Fruit fly (Drosophila melanogaster) whole organism, embryonic: ENCODE measurements around the gene CG7860.

Source experiments
- Aef1 ChIP-seq: fragments of 200-800 bp; sonication (Bioruptor generic); IDR thresholded peaks from 3 replicates; pipeline ENCODE4 v1.3.6; 2022; ENCODE audit warnings: missing biosample characterization, missing genetic modification characterization
- B-H2 ChIP-seq: fragments of 200-800 bp; sonication (Bioruptor generic); optimal IDR thresholded peaks from 2 replicates; lab custom pipeline; 2018; ENCODE audit warnings: missing biosample characterization, mild to moderate bottlenecking, missing genetic modification characterization
- CG10462 ChIP-seq: fragments of 200-800 bp; sonication (Bioruptor generic); optimal IDR thresholded peaks from 2 replicates; lab custom pipeline; 2016; ENCODE audit warnings: missing biosample characterization, missing genetic modification characterization
- CG10565 ChIP-seq: fragments of 200-800 bp; sonication (Bioruptor generic); optimal IDR thresholded peaks from 3 replicates; lab custom pipeline; 2016; ENCODE audit warnings: missing biosample characterization, mild to moderate bottlenecking, missing genetic modification characterization
- CG10959 ChIP-seq: fragments of 200-800 bp; sonication (Bioruptor generic); IDR thresholded peaks from 2 replicates; pipeline ENCODE4 v1.3.6; 2022; ENCODE audit warnings: missing biosample characterization, missing genetic modification characterization
- CG11398 ChIP-seq: fragments of 200-800 bp; sonication (Bioruptor generic); optimal IDR thresholded peaks from 2 replicates; lab custom pipeline; 2016; ENCODE audit warnings: missing biosample characterization, missing genetic modification characterization
- CG12104 ChIP-seq: fragments of 200-800 bp; sonication (Bioruptor generic); optimal IDR thresholded peaks from 3 replicates; lab custom pipeline; 2016; ENCODE audit warnings: missing biosample characterization, missing genetic modification characterization
- CG1647 ChIP-seq: fragments of 200-800 bp; sonication (Bioruptor generic); optimal IDR thresholded peaks from 3 replicates; lab custom pipeline; 2016; ENCODE audit warnings: missing biosample characterization, missing genetic modification characterization
- CG16815 ChIP-seq: fragments of 200-800 bp; sonication (Bioruptor generic); optimal IDR thresholded peaks from 3 replicates; lab custom pipeline; 2017; ENCODE audit warnings: missing biosample characterization, mild to moderate bottlenecking, missing genetic modification characterization
- CG17568 ChIP-seq: fragments of 200-800 bp; sonication (Bioruptor generic); optimal IDR thresholded peaks from 2 replicates; lab custom pipeline; 2018; ENCODE audit warnings: missing biosample characterization, mild to moderate bottlenecking, missing genetic modification characterization, moderate library complexity
- CG17829 ChIP-seq: fragments of 200-800 bp; optimal IDR thresholded peaks from 2 replicates; lab custom pipeline; 2019; ENCODE audit warnings: missing biosample characterization, mild to moderate bottlenecking, missing genetic modification characterization, moderate library complexity
- CG18262 ChIP-seq: fragments of 200-800 bp; optimal IDR thresholded peaks from 3 replicates; lab custom pipeline; 2019; ENCODE audit warnings: missing biosample characterization, mild to moderate bottlenecking, missing genetic modification characterization, moderate library complexity
- CG2199 ChIP-seq: fragments of 200-800 bp; sonication (Bioruptor generic); IDR thresholded peaks from 3 replicates; pipeline ENCODE4 v1.3.6; 2022; ENCODE audit warnings: missing biosample characterization, missing genetic modification characterization
- CG32532 ChIP-seq: fragments of 200-800 bp; sonication (Bioruptor generic); IDR thresholded peaks from 2 replicates; pipeline ENCODE4 v1.3.6; 2022; ENCODE audit warnings: missing biosample characterization, missing genetic modification characterization
- CG34224 ChIP-seq: fragments of 200-800 bp; sonication (Bioruptor generic); IDR thresholded peaks from 3 replicates; pipeline ENCODE4 v1.3.6; 2022; ENCODE audit warnings: missing biosample characterization, missing genetic modification characterization; ENCODE audit not compliant: partially characterized antibody
- CG6683 ChIP-seq: fragments of 200-800 bp; sonication (Bioruptor generic); optimal IDR thresholded peaks from 2 replicates; lab custom pipeline; 2017; ENCODE audit warnings: missing biosample characterization, mild to moderate bottlenecking, missing genetic modification characterization, missing genetic modification reagents
- CG8281 ChIP-seq: fragments of 200-800 bp; sonication (Bioruptor generic); optimal IDR thresholded peaks from 2 replicates; lab custom pipeline; 2018; ENCODE audit warnings: missing biosample characterization, mild to moderate bottlenecking, missing genetic modification characterization, moderate library complexity
- CG8290 ChIP-seq, 3 experiments: fragments of 200-800 bp; sonication (Bioruptor generic); optimal IDR thresholded peaks; 2 replicates each; lab custom pipeline; 2016 to 2019; ENCODE audit warnings: missing biosample characterization in 3 of 3, missing genetic modification characterization in 3 of 3, mild to moderate bottlenecking in 2 of 3, moderate library complexity in 1 of 3
- CG8388 ChIP-seq: fragments of 200-800 bp; sonication (Bioruptor generic); optimal IDR thresholded peaks from 2 replicates; lab custom pipeline; 2019; ENCODE audit warnings: missing biosample characterization, mild to moderate bottlenecking, missing genetic modification characterization, moderate library complexity
- GATAe ChIP-seq: fragments of 200-800 bp; sonication (Bioruptor generic); conservative IDR thresholded peaks from 2 replicates; pipeline ENCODE4 v1.3.6; 2022; ENCODE audit warnings: missing biosample characterization, missing genetic modification characterization
- Hr51 ChIP-seq, 2 experiments: fragments of 200-800 bp; sonication (Bioruptor generic); optimal IDR thresholded peaks; 2 replicates in 1 of 2; 3 replicates in 1 of 2; lab custom pipeline; 2016 to 2018; ENCODE audit warnings: missing biosample characterization in 2 of 2, missing genetic modification characterization in 2 of 2, mild to moderate bottlenecking in 1 of 2, moderate library complexity in 1 of 2
- Med ChIP-seq: fragments of 200-800 bp; sonication (Bioruptor generic); peaks from one replicate; lab custom pipeline; 2016; ENCODE audit warnings: missing biosample characterization, missing genetic modification characterization, mild to moderate bottlenecking, inconsistent platforms, moderate library complexity
- Nf-YA ChIP-seq: fragments of 200-800 bp; sonication (Bioruptor generic); IDR thresholded peaks from 2 replicates; pipeline ENCODE4 v1.3.6; 2022; ENCODE audit warnings: missing biosample characterization, missing genetic modification characterization
- Nf-YC ChIP-seq: fragments of 200-800 bp; optimal IDR thresholded peaks from 3 replicates; lab custom pipeline; 2019; ENCODE audit warnings: missing biosample characterization, mild to moderate bottlenecking, missing genetic modification characterization, moderate library complexity
- NfI ChIP-seq: fragments of 200-800 bp; sonication (Bioruptor generic); optimal IDR thresholded peaks from 3 replicates; lab custom pipeline; 2018; ENCODE audit warnings: missing biosample characterization, mild to moderate bottlenecking, missing genetic modification characterization, moderate library complexity
- Sry-β ChIP-seq: fragments of 200-800 bp; sonication (Bioruptor generic); optimal IDR thresholded peaks from 2 replicates; lab custom pipeline; 2018; ENCODE audit warnings: missing biosample characterization, mild to moderate bottlenecking, missing genetic modification characterization, moderate library complexity
- aop ChIP-seq: fragments of 200-800 bp; sonication (Bioruptor generic); IDR thresholded peaks from 2 replicates; pipeline ENCODE4 v1.3.6; 2022; ENCODE audit warnings: missing biosample characterization, missing genetic modification characterization
- ash1 ChIP-seq: fragments of 200-800 bp; sonication (Bioruptor generic); optimal IDR thresholded peaks from 2 replicates; lab custom pipeline; 2018; ENCODE audit warnings: missing biosample characterization, mild to moderate bottlenecking, missing genetic modification characterization
- ato ChIP-seq: fragments of 200-800 bp; sonication (Bioruptor generic); IDR thresholded peaks from 2 replicates; pipeline ENCODE4 v1.3.6; 2022; ENCODE audit warnings: missing biosample characterization, missing genetic modification characterization; ENCODE audit not compliant: partially characterized antibody
- br ChIP-seq: fragments of >200 bp; optimal IDR thresholded peaks from 2 replicates; lab custom pipeline; 2017
- chinmo ChIP-seq: fragments of 200-800 bp; sonication (Bioruptor generic); IDR thresholded peaks from 4 replicates; pipeline ENCODE4 v1.3.6; 2022; ENCODE audit warnings: missing biosample characterization, missing genetic modification characterization; ENCODE audit not compliant: partially characterized antibody
- cwo ChIP-seq: fragments of 200-800 bp; sonication (Bioruptor generic); optimal IDR thresholded peaks from 3 replicates; lab custom pipeline; 2017; ENCODE audit warnings: missing biosample characterization, missing genetic modification characterization, mild to moderate bottlenecking, moderate library complexity, missing genetic modification reagents
- dimm ChIP-seq: fragments of 200-800 bp; sonication (Bioruptor generic); IDR thresholded peaks from 2 replicates; pipeline ENCODE4 v1.3.6; 2022; ENCODE audit warnings: missing biosample characterization, missing genetic modification characterization
- dmrt99B ChIP-seq: fragments of 200-800 bp; sonication (Bioruptor generic); optimal IDR thresholded peaks from 2 replicates; lab custom pipeline; 2018; ENCODE audit warnings: missing biosample characterization, mild to moderate bottlenecking, missing genetic modification characterization, moderate library complexity
- eve ChIP-seq, 2 experiments: fragments of >200 bp; optimal IDR thresholded peaks; 2 replicates each; lab custom pipeline; 2017; ENCODE audit warnings: missing biosample characterization in 2 of 2, missing genetic modification characterization in 2 of 2
- exex ChIP-seq: fragments of 200-800 bp; sonication (Bioruptor generic); optimal IDR thresholded peaks from 4 replicates; lab custom pipeline; 2018; ENCODE audit warnings: missing biosample characterization, mild to moderate bottlenecking, missing genetic modification characterization, moderate library complexity
- fd64A ChIP-seq: fragments of 200-800 bp; sonication (Bioruptor generic); optimal IDR thresholded peaks from 3 replicates; lab custom pipeline; 2018; ENCODE audit warnings: missing biosample characterization, mild to moderate bottlenecking, missing genetic modification characterization
- fru ChIP-seq: fragments of >200 bp; optimal IDR thresholded peaks from 2 replicates; lab custom pipeline; 2017
- ftz-f1 ChIP-seq: fragments of 200-800 bp; sonication (Bioruptor generic); optimal IDR thresholded peaks from 2 replicates; lab custom pipeline; 2016; ENCODE audit warnings: missing biosample characterization, missing genetic modification characterization
- kni ChIP-seq: fragments of 200-800 bp; sonication (Bioruptor generic); optimal IDR thresholded peaks from 3 replicates; lab custom pipeline; 2017; ENCODE audit warnings: mild to moderate bottlenecking, missing biosample characterization, missing genetic modification reagents, missing genetic modification characterization
- lov ChIP-seq, 2 experiments: fragments of 200-800 bp in 1 of 2; fragments of >200 bp in 1 of 2; sonication (Bioruptor generic) in 1 of 2; IDR thresholded peaks in 1 of 2; optimal IDR thresholded peaks in 1 of 2; 2 replicates in 1 of 2; 3 replicates in 1 of 2; pipeline versions ENCODE4 v1.3.6 to Lab custom; 2017 to 2022; ENCODE audit warnings: missing biosample characterization in 1 of 2, missing genetic modification characterization in 1 of 2
- pan ChIP-seq, 4 experiments: fragments of >200 bp in 3 of 4; fragments of 200-800 bp in 1 of 4; sonication (Bioruptor generic) in 1 of 4; optimal IDR thresholded peaks in 3 of 4; IDR thresholded peaks in 1 of 4; 2 replicates each; pipeline versions ENCODE4 v1.3.6 to Lab custom; 2017 to 2022; ENCODE audit warnings: missing biosample characterization in 2 of 4, missing genetic modification characterization in 2 of 4, mixed read lengths in 1 of 4
- pho ChIP-seq: fragments of 200-800 bp; sonication (Bioruptor generic); optimal IDR thresholded peaks from 2 replicates; lab custom pipeline; 2016; ENCODE audit warnings: missing biosample characterization, missing genetic modification characterization
- pnt ChIP-seq: fragments of 200-800 bp; sonication (Bioruptor generic); optimal IDR thresholded peaks from 3 replicates; lab custom pipeline; 2016; ENCODE audit warnings: missing biosample characterization, missing genetic modification characterization
- ranshi ChIP-seq: fragments of 200-800 bp; sonication (Bioruptor generic); IDR thresholded peaks from 2 replicates; pipeline ENCODE4 v1.3.6; 2022; ENCODE audit warnings: missing biosample characterization, missing genetic modification characterization
- sna ChIP-seq: fragments of 200-800 bp; sonication (Bioruptor generic); IDR thresholded peaks from 2 replicates; pipeline ENCODE4 v1.3.6; 2022; ENCODE audit warnings: missing biosample characterization, missing genetic modification characterization; ENCODE audit not compliant: partially characterized antibody
- tio ChIP-seq: fragments of 200-800 bp; sonication (Bioruptor generic); optimal IDR thresholded peaks from 2 replicates; lab custom pipeline; 2017; ENCODE audit warnings: missing biosample characterization, missing genetic modification characterization, inconsistent platforms
- usp ChIP-seq: fragments of >200 bp; optimal IDR thresholded peaks from 2 replicates; lab custom pipeline; 2017; ENCODE audit warnings: missing biosample characterization, missing genetic modification characterization
- zf30C ChIP-seq: fragments of 200-800 bp; sonication (Bioruptor generic); optimal IDR thresholded peaks from 3 replicates; lab custom pipeline; 2018; ENCODE audit warnings: missing biosample characterization, mild to moderate bottlenecking, missing genetic modification characterization
- zfh2 ChIP-seq: fragments of 200-800 bp; sonication (Bioruptor generic); optimal IDR thresholded peaks from 2 replicates; lab custom pipeline; 2016; ENCODE audit warnings: missing biosample characterization, missing genetic modification characterization

CG7860 gene

DNA sequence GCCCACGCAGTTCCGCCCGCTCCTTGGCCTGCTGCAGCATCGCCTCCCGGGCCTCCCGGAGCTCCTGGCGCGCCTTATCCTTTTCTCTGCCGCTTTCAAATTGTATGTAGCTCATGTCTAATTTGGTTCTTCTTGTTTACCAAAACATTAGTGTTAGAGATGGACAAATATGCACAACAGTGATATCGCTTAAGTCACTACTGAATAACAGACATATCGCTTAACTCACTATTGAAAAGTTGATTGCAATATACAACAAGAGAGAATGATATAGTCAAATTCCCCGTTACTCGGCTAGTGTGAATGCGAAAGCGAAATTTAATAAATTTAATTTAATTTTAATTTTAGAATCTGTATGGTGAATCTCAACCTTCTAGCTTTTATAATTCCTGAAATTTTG, 5.6 kb downstream of the CG7860 start, which contains the start of gene CG9213 (continued):
- TF ChIP-seq CG10959 (GFP tag; lab: Robert Waterston, UW) (no peak), Aef1 (GFP tag; lab: Robert Waterston, UW) (no peak), pho (GFP tag; lab: Kevin White, UChicago) (no peak), CG10462 (GFP tag; lab: Kevin White, UChicago) (no peak), aop (GFP tag; lab: Robert Waterston, UW) (no peak), exex (tag; lab: Kevin White, UChicago) (no peak), CG18262 (tag; lab: Kevin White, UChicago) (no peak), Sry-β (no peak), Nf-YA (GFP tag; lab: Robert Waterston, UW) (no peak), GATAe (GFP tag; lab: Robert Waterston, UW) (no peak), usp (no peak), CG2199 (GFP tag; lab: Robert Waterston, UW) (no peak), zf30C (GFP tag; lab: Kevin White, UChicago) (no peak), CG34224 (GFP tag; lab: Robert Waterston, UW) (peak; percentile 86), dmrt99B (tag; lab: Kevin White, UChicago) (no peak), br (no peak), ato (GFP tag; lab: Robert Waterston, UW) (peak; percentile 63), CG17829 (tag; lab: Kevin White, UChicago) (no peak), CG8290 (GFP tag; optimal IDR thresholded peaks at IDR 0.05; lab: Kevin White, UChicago) (no peak), CG8290 (tag; optimal IDR thresholded peaks at IDR 0.05; lab: Kevin White, UChicago) (no peak), cwo (GFP tag; lab: Kevin White, UChicago) (no peak), B-H2 (peak; percentile 21), ranshi (GFP tag; lab: Robert Waterston, UW) (no peak), CG1647 (GFP tag; lab: Kevin White, UChicago) (no peak), chinmo (GFP tag; lab: Robert Waterston, UW) (0 out of 4 replicates have a peak, but pooled peaks have one; percentile 40), eve (GFP tag; optimal IDR thresholded peaks at IDR 0.05; lab: Kevin White, UChicago) (no peak), zfh2 (GFP tag; lab: Kevin White, UChicago) (no peak), CG11398 (GFP tag; lab: Kevin White, UChicago) (no peak), pnt (GFP tag; lab: Kevin White, UChicago) (no peak), CG8281 (peak; percentile 65), fru (lab: Kevin White, UChicago) (no peak), kni (GFP tag; lab: Kevin White, UChicago) (no peak), CG8388 (GFP tag; lab: Kevin White, UChicago) (no peak), Hr51 (GFP tag; optimal IDR thresholded peaks at IDR 0.05; lab: Kevin White, UChicago) (no peak), CG16815 (no peak), sna (GFP tag; lab: Robert Waterston, UW) (peak; percentile 47; the same call in 1 of the 2 replicates), CG6683 (GFP tag; lab: Kevin White, UChicago) (no peak), ash1 (GFP tag; lab: Kevin White, UChicago) (no peak), pan (optimal IDR thresholded peaks at IDR 0.05; lab: Kevin White, UChicago) (no peak), pan (GFP tag; optimal IDR thresholded peaks at IDR 0.05 in 1 of 2, IDR thresholded peaks at IDR 0.05 in 1 of 2) (no peak), CG32532 (GFP tag; lab: Robert Waterston, UW) (peak; percentile 48; the same call in 1 of the 2 replicates), NfI (GFP tag; lab: Kevin White, UChicago) (peak; percentile 13), Med (GFP tag; lab: Kevin White, UChicago) (peak; percentile 82), ftz-f1 (GFP tag; lab: Kevin White, UChicago) (no peak), fd64A (no peak), dimm (no peak), lov (optimal IDR thresholded peaks at IDR 0.05; lab: Kevin White, UChicago) (no peak), lov (GFP tag; IDR thresholded peaks at IDR 0.05; lab: Robert Waterston, UW) (no peak), CG10565 (GFP tag; lab: Kevin White, UChicago) (no peak), tio (GFP tag; lab: Kevin White, UChicago) (no peak), CG17568 (no peak), CG12104 (GFP tag; lab: Kevin White, UChicago) (no peak), Nf-YC (no peak)
